Worm (Caenorhabditis elegans): ENCODE data around the gene F59B2.12.

Gene F59B2.12

DNA sequence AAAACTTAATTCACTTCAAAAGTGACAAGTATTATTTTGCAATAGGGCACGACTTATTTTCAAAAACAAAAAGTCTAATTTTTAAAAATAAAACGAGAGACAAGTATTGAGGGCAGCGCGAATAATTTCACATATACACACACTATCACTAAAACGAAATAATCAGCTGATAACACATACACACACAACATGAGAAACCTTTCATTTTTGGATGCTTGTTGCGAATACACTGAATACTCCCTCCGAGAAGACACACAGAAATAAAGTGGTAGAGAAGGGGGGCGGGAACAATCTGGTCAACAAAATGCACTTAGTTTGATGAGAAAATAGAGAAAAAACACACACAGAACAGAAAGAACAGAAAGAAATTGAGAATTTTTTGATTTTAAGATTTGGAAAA lies 33.0 kb upstream of the F59B2.12 start:
- TF ChIP-seq C38D4.7 (GFP tag; optimal IDR thresholded peaks at IDR 0.05) (no peak), elt-2 (tag; optimal IDR thresholded peaks at IDR 0.05) (peak; percentile 47)

DNA sequence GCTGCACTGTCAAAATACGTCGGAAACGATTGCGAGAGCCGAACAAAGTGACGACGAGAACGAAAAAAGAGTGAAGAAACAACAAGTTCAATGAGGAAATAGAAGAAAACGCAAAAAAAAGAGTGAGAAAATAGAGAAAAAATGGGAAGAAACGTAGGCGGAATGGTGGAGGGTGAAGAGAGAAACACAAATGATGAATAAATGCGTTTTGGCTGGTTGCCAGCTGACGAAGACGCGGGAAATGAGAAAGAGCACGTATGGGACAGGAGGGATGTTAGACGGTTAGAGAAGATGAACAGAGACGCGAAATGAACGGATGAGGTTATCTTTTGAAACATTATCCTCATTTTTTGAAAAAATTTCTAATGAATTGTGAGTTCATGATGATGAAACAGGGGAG lies 32.4 kb upstream of the F59B2.12 start:
- TF ChIP-seq ztf-16 (tag; optimal IDR thresholded peaks at IDR 0.05) (no peak), ceh-18 (tag; optimal IDR thresholded peaks at IDR 0.05) (peak; percentile 88), T23F11.4 (GFP tag; optimal IDR thresholded peaks at IDR 0.05) (no peak), pat-9 (tag; optimal IDR thresholded peaks at IDR 0.05) (no peak), ttx-3 (tag; optimal IDR thresholded peaks at IDR 0.05) (no peak), unc-86 (tag; optimal IDR thresholded peaks at IDR 0.05) (no peak), hlh-8 (tag; optimal IDR thresholded peaks at IDR 0.05) (no peak), elt-4 (tag; optimal IDR thresholded peaks at IDR 0.05) (no peak), madf-2 (tag; optimal IDR thresholded peaks at IDR 0.05) (no peak), rnt-1 (tag; optimal IDR thresholded peaks at IDR 0.05) (peak; percentile 33), sox-4 (tag; optimal IDR thresholded peaks at IDR 0.05) (no peak), dve-1 (tag; optimal IDR thresholded peaks at IDR 0.05) (peak; percentile 15), ceh-34 (tag; optimal IDR thresholded peaks at IDR 0.05) (peak; percentile 18), ceh-30 (tag; optimal IDR thresholded peaks at IDR 0.05) (no peak), lim-6 (tag; optimal IDR thresholded peaks at IDR 0.05) (no peak), tbx-2 (tag; optimal IDR thresholded peaks at IDR 0.05) (peak; percentile 36), mec-3 (tag; optimal IDR thresholded peaks at IDR 0.05; ENCODE audit: borderline replicate concordance) (no peak), hlh-30 (tag; optimal IDR thresholded peaks at IDR 0.05; ENCODE audit: insufficient read depth) (no peak), odd-2 (tag; optimal IDR thresholded peaks at IDR 0.05) (no peak), unc-42 (tag; optimal IDR thresholded peaks at IDR 0.05) (peak; percentile 85), syd-9 (tag; optimal IDR thresholded peaks at IDR 0.05) (peak; percentile 21), nfya-1 (tag; optimal IDR thresholded peaks at IDR 0.05) (peak; percentile 44), tbx-7 (tag; optimal IDR thresholded peaks at IDR 0.05) (no peak), pqm-1 (tag; optimal IDR thresholded peaks at IDR 0.05) (no peak), unc-55 (GFP tag; optimal IDR thresholded peaks at IDR 0.05) (peak; percentile 64), ceh-31 (tag; optimal IDR thresholded peaks at IDR 0.05) (peak; percentile 41), unc-3 (GFP tag; conservative IDR thresholded peaks at IDR 0.05) (no peak), unc-3 (tag; optimal IDR thresholded peaks at IDR 0.05) (no peak)

DNA sequence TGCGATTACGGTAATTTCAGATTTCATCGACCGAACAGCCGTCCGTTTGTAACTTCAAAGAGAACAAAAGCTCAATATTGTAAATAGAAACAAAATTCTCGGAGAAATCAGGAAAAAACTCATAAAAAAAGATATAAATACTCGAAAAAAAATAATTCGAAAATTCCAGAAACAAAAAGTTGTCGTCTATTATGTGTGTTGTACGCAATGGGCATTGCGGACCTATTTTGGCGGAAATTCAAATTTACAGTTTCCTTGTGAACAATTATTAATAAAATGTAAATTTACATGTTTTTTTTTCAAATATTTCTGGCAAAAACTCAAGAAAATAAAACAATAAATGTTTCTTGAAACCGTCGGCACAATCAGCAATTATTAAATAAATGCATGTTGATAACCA lies 31.9 kb upstream of the F59B2.12 start:
- TF ChIP-seq elt-2 (tag; optimal IDR thresholded peaks at IDR 0.05) = no peak
- TF ChIP-seq C38D4.7 (GFP tag; optimal IDR thresholded peaks at IDR 0.05) = no peak
- no peak for TF ChIP-seq K09A11.1 (tag; optimal IDR thresholded peaks at IDR 0.05; ENCODE audit: insufficient read depth)

DNA sequence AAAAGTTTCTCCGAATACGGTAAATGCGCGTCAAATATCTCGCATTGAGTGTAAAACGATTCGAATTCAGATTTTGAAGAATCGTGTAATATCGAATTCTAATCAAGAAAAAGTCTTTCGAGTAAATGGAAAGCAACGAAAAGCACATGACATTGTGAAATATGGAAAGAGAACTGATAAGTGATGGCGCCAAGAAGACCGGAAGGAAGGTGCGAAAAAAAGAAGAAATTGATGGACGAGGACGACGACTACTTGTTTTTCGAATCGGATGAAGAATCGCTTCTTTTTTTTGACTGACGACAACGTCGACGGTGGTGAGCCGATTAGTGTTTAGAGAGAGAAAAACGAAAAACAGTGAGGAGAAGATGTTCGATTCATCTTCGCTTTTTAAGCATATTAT lies 31.4 kb upstream of the F59B2.12 start:
- TF ChIP-seq hlh-6 (tag; optimal IDR thresholded peaks at IDR 0.05) = no peak
- TF ChIP-seq odd-2 (tag; optimal IDR thresholded peaks at IDR 0.05) = no peak
- TF ChIP-seq ama-1 (optimal IDR thresholded peaks at IDR 0.05) = no peak
- no peak for TF ChIP-seq ceh-31 (tag; optimal IDR thresholded peaks at IDR 0.05)

DNA sequence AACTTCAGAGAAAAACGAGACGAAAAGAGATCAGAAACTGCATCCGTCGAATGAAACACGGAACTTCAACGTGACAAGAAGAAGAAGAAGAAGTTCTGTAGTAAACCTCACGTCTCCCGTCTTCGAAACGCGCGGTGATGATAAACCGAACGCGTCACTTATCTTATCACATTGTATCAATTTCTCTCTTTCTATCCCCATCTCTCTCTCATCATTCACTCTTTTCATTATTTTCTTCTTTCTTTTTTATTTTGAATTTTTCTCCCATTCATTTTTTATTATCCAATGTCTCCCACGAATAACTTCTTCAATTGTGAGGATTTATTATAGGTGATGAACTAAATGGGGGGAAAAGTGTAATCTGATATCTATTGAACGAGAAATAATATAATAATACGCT lies 30.5 kb upstream of the F59B2.12 start:
- TF ChIP-seq unc-3 (GFP tag; conservative IDR thresholded peaks at IDR 0.05) = no peak
- TF ChIP-seq unc-3 (tag; optimal IDR thresholded peaks at IDR 0.05) = no peak
- TF ChIP-seq pat-9 (tag; optimal IDR thresholded peaks at IDR 0.05) = no peak
- TF ChIP-seq elt-2 (tag; optimal IDR thresholded peaks at IDR 0.05) = peak; percentile 32
- TF ChIP-seq ceh-34 (tag; optimal IDR thresholded peaks at IDR 0.05) = peak; percentile 25
- no peak for TF ChIP-seq lim-6 (tag; optimal IDR thresholded peaks at IDR 0.05)
- TF ChIP-seq zip-5 (tag; optimal IDR thresholded peaks at IDR 0.05) = no peak
- no peak for TF ChIP-seq pha-2 (tag; optimal IDR thresholded peaks at IDR 0.05)
